Worm (Caenorhabditis elegans): Measurements from ENCODE around the gene gfm-1.

Gene gfm-1

DNA sequence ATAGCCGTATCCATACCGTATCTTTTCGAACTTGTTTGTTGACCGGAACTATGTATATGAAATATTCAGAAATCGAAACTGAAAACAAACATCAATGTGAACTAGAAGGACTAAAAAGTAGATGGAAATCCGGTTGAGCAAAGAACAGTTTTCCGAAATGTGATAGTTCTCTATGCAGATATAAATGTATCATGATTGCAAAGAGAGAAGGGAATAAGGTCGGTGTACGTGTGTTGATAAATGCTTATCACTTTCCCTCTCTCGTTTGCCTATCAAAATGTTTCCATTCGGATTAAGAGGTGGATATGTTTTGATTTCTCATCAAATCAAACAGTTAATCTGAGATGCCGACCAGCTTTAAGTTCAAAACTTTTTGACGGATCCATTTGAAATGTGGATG is 31.0 kb downstream of the gfm-1 start:
- TF ChIP-seq ceh-13 (GFP tag; optimal IDR thresholded peaks at IDR 0.05), result no peak
- no peak for TF ChIP-seq F13C5.2 (tag; optimal IDR thresholded peaks at IDR 0.05)
- TF ChIP-seq B0310.2 (tag; optimal IDR thresholded peaks at IDR 0.05), result no peak
- TF ChIP-seq ama-1 (optimal IDR thresholded peaks at IDR 0.05), result no peak
- TF ChIP-seq tbx-11 (GFP tag; IDR thresholded peaks at IDR 0.05), result no peak
- no peak for TF ChIP-seq pes-1 (GFP tag; IDR thresholded peaks at IDR 0.05)
- TF ChIP-seq ets-7 (tag; optimal IDR thresholded peaks at IDR 0.05), result no peak
- no peak for TF ChIP-seq scrt-1 (GFP tag; IDR thresholded peaks at IDR 0.05)
- no peak for TF ChIP-seq flt-1 (GFP tag; IDR thresholded peaks at IDR 0.05)
- TF ChIP-seq tra-4 (tag; optimal IDR thresholded peaks at IDR 0.05), result no peak
- TF ChIP-seq hmg-4 (GFP tag; optimal IDR thresholded peaks at IDR 0.05), result no peak
- TF ChIP-seq sea-1 (GFP tag; conservative IDR thresholded peaks at IDR 0.05), result no peak
- no peak for TF ChIP-seq hmbx-1 (tag; optimal IDR thresholded peaks at IDR 0.05)

DNA sequence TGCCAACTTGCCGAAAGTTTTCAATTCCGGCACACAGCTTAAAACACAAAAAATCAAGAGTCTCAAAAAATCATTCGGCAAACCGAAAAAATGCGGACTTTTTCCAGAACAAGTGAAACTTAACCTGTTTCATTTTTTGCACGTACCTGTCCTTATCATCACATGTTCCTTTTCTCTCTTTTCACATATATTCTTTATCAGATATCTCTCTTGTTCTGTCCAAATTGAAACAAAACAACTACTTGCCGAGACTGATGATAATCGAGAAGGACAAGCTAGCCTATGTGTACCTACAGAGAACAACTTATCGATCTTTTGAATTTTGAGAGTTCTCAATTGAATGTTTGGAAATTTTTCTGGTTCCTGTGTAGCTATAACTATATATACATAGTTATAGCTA is 32.7 kb downstream of the gfm-1 start:
- TF ChIP-seq hmg-4 (GFP tag; optimal IDR thresholded peaks at IDR 0.05) (no peak), tbx-11 (GFP tag; IDR thresholded peaks at IDR 0.05) (no peak), hmbx-1 (tag; optimal IDR thresholded peaks at IDR 0.05) (no peak), F13C5.2 (tag; optimal IDR thresholded peaks at IDR 0.05) (no peak), ama-1 (optimal IDR thresholded peaks at IDR 0.05) (no peak), tbx-37 (GFP tag; conservative IDR thresholded peaks at IDR 0.05) (no peak), pes-1 (GFP tag; IDR thresholded peaks at IDR 0.05) (no peak), hnd-1 (tag; optimal IDR thresholded peaks at IDR 0.05) (no peak), ceh-36 (tag; optimal IDR thresholded peaks at IDR 0.05) (no peak), aly-1 (tag; optimal IDR thresholded peaks at IDR 0.05) (no peak), sea-1 (GFP tag; conservative IDR thresholded peaks at IDR 0.05) (no peak), ceh-13 (GFP tag; optimal IDR thresholded peaks at IDR 0.05) (no peak), B0310.2 (tag; optimal IDR thresholded peaks at IDR 0.05) (no peak), scrt-1 (GFP tag; IDR thresholded peaks at IDR 0.05) (no peak), flt-1 (GFP tag; IDR thresholded peaks at IDR 0.05) (no peak), tra-4 (tag; optimal IDR thresholded peaks at IDR 0.05) (no peak)

DNA sequence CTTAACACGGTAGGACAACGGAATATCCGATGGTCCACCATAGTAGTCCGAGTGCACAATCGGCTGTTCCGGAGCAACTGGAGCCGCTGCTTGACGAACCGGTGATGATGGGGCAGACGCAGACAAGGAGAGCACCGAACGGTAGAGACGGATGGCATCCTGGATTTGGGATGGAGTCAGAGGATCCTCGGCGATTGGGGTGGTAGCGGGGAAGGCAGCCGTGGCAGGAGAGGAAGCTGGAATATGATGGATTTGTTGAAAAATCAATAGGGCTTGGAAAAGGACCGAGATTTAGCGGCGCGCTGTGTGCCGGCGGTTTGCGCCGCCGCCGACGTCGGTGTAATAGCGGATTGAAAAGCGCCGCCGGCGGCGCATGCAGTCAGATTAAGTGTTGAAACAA is 35.1 kb downstream of the gfm-1 start:
- no peak for TF ChIP-seq hnd-1 (tag; optimal IDR thresholded peaks at IDR 0.05)
- no peak for TF ChIP-seq aly-1 (tag; optimal IDR thresholded peaks at IDR 0.05)
- TF ChIP-seq F13C5.2 (tag; optimal IDR thresholded peaks at IDR 0.05), result no peak
- TF ChIP-seq ets-7 (tag; optimal IDR thresholded peaks at IDR 0.05), result no peak
- TF ChIP-seq sea-1 (GFP tag; conservative IDR thresholded peaks at IDR 0.05), result no peak
- TF ChIP-seq B0310.2 (tag; optimal IDR thresholded peaks at IDR 0.05), result no peak
- no peak for TF ChIP-seq pes-1 (GFP tag; IDR thresholded peaks at IDR 0.05)
- TF ChIP-seq tbx-37 (GFP tag; conservative IDR thresholded peaks at IDR 0.05), result no peak
- TF ChIP-seq ceh-13 (GFP tag; optimal IDR thresholded peaks at IDR 0.05), result no peak
- TF ChIP-seq scrt-1 (GFP tag; IDR thresholded peaks at IDR 0.05), result no peak
- no peak for TF ChIP-seq flt-1 (GFP tag; IDR thresholded peaks at IDR 0.05)
- no peak for TF ChIP-seq ceh-36 (tag; optimal IDR thresholded peaks at IDR 0.05)
- TF ChIP-seq ama-1 (optimal IDR thresholded peaks at IDR 0.05), result no peak
- TF ChIP-seq hmg-4 (GFP tag; optimal IDR thresholded peaks at IDR 0.05), result no peak
- no peak for TF ChIP-seq tra-4 (tag; optimal IDR thresholded peaks at IDR 0.05)

DNA sequence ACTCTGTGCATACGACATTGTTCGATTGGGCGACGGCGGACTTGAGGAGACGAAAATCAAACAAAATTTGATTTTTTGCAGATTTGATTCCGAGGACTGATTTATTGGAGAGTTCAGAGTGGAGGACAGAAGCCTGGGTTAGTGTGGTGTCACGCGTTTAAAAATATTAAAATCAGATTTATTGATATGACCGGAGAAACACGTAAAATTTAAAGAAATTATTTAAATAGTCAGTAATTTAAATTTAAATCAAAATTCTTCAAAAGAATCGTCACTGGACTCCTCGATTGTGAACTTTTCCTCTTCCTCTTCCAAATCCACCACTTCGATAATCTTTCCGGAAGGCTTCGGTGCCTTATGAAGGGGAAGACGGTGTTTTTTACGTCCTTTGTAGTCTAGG is 36.0 kb downstream of the gfm-1 start, which contains the start of gene spe-18:
spe-18 (minus strand) TSS at position 101 of the 400 bp plus-strand sequence.
- TF ChIP-seq ets-7 (tag; optimal IDR thresholded peaks at IDR 0.05) (no peak), sea-1 (GFP tag; conservative IDR thresholded peaks at IDR 0.05) (no peak), flt-1 (GFP tag; IDR thresholded peaks at IDR 0.05) (no peak), ceh-13 (GFP tag; optimal IDR thresholded peaks at IDR 0.05) (no peak), scrt-1 (GFP tag; IDR thresholded peaks at IDR 0.05) (no peak), tbx-37 (GFP tag; conservative IDR thresholded peaks at IDR 0.05) (no peak), pes-1 (GFP tag; IDR thresholded peaks at IDR 0.05) (no peak)

DNA sequence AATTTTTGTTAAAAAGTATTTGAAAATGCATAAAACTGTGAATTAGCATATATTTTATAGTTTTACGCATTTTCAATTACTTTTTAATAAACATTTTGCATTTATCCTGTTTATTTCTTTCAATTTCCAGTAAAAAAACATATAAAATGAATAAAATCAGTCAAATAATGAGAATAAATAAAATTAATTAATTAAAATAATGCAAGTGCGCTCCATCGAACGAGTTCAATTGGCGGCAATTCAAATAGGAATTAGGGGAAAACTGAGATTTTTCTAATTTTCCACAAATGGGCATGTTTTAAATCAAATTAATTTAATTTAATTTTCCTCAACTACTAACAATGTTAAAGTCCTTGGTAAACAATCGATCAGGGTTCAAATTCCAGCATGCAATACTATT is 38.8 kb downstream of the gfm-1 start:
- no peak for TF ChIP-seq aly-1 (tag; optimal IDR thresholded peaks at IDR 0.05)

DNA sequence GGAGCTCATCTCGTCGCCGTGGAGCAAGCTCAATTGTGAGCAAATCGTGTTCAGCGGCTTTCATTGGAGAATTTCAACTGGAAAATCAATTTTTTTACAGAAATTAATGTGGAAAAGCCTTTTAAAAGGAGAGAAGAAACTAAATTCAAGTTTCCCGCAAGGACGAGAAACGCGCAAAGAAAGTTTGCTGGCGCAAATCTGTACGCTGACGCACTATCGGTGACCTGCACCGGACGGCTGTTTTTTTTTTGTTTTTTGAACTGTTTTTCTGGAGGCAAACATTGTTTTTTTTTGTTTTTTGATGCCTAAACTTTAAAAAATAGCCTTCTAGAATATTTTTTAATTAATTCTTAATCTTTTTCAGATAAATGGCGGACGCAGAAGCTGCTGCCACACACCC is 39.7 kb downstream of the gfm-1 start, which contains the start of the genes hpr-17 and F32A11.1:
hpr-17 (minus strand) TSS at position 77 of the 400 bp plus-strand sequence.
F32A11.1 (plus strand) TSS at position 359 of the 400 bp plus-strand sequence.
- TF ChIP-seq hmg-4 (GFP tag; optimal IDR thresholded peaks at IDR 0.05) (no peak), pes-1 (GFP tag; IDR thresholded peaks at IDR 0.05) (0 out of 2 replicates have a peak, but pooled peaks have one; percentile 23), F13C5.2 (tag; optimal IDR thresholded peaks at IDR 0.05) (no peak)

DNA sequence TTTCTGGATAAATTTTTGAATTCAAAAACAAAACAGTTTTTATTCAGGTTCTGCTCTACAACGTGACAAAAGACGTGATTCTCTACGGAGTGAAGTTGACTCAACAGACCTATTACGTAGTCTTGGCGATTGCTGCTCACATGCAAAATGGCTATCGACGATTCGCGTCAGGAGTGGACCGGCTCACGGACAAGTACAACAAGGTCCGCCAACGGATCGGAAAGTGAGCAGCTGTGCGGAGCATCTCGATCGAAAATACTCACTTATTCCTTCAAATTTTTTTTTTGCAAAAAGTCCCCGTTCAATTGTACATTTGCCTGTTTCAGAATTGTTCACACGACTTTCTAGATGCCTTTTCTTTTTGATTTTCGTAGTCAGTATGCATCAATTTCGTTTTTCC is 42.6 kb downstream of the gfm-1 start:
- TF ChIP-seq hmg-4 (GFP tag; optimal IDR thresholded peaks at IDR 0.05), result no peak
- no peak for TF ChIP-seq tra-4 (tag; optimal IDR thresholded peaks at IDR 0.05)
- no peak for TF ChIP-seq hnd-1 (tag; optimal IDR thresholded peaks at IDR 0.05)

DNA sequence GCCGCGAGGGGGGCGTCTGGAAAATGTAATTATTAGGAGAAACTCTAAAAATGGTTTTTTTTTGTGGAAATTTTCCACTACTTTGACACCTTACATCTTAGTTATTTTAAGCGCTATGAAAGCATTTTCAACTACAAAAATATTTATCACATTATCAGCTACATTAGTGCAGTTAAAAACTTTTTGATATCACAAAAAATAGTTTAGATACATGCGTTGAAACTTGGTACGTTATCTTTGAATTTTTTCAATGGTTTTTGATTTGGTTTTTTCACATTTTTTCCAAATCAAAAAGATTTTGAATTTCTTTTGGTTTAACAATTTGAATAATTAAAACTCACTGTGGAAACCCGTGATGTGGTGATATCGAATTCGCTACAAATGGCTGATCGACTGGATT is 45.7 kb downstream of the gfm-1 start:
- TF ChIP-seq B0310.2 (tag; optimal IDR thresholded peaks at IDR 0.05) (no peak), tbx-37 (GFP tag; conservative IDR thresholded peaks at IDR 0.05) (no peak), hnd-1 (tag; optimal IDR thresholded peaks at IDR 0.05) (no peak), ama-1 (optimal IDR thresholded peaks at IDR 0.05) (no peak), ets-7 (tag; optimal IDR thresholded peaks at IDR 0.05) (no peak), F13C5.2 (tag; optimal IDR thresholded peaks at IDR 0.05) (no peak), tbx-11 (GFP tag; IDR thresholded peaks at IDR 0.05) (no peak), ceh-36 (tag; optimal IDR thresholded peaks at IDR 0.05) (no peak), scrt-1 (GFP tag; IDR thresholded peaks at IDR 0.05) (no peak), aly-1 (tag; optimal IDR thresholded peaks at IDR 0.05) (no peak), hmg-4 (GFP tag; optimal IDR thresholded peaks at IDR 0.05) (no peak), flt-1 (GFP tag; IDR thresholded peaks at IDR 0.05) (no peak), tra-4 (tag; optimal IDR thresholded peaks at IDR 0.05) (no peak), ceh-13 (GFP tag; optimal IDR thresholded peaks at IDR 0.05) (no peak), pes-1 (GFP tag; IDR thresholded peaks at IDR 0.05) (no peak)
